Worm (Caenorhabditis elegans) whole organism, late embryonic: ENCODE measurements around the gene T01B7.5.

ENCODE experiments used
- C08G9.2 ChIP-seq: sonication (generic microtip); optimal IDR thresholded peaks from 2 replicates; lab custom pipeline; 2016; ENCODE audit warnings: mild to moderate bottlenecking, missing genetic modification characterization, moderate library complexity, missing compliant biosample characterization
- C38D4.7 ChIP-seq: fragments of 200-800 bp; sonication (Bioruptor generic); optimal IDR thresholded peaks from 2 replicates; lab custom pipeline; 2018; ENCODE audit warnings: mild to moderate bottlenecking, missing genetic modification characterization, moderate library complexity, missing compliant biosample characterization
- K02D7.2 ChIP-seq: sonication (generic microtip); optimal IDR thresholded peaks from 2 replicates; lab custom pipeline; 2017; ENCODE audit warnings: mild to moderate bottlenecking, missing genetic modification characterization, missing compliant biosample characterization
- K09A11.1 ChIP-seq: sonication (generic microtip); optimal IDR thresholded peaks from 2 replicates; lab custom pipeline; 2017; ENCODE audit warnings: antibody characterized with exemption, mild to moderate bottlenecking, missing genetic modification characterization, missing compliant biosample characterization; ENCODE audit not compliant: insufficient read depth
- T23F11.4 ChIP-seq: fragments of 200-800 bp; sonication (Bioruptor generic); optimal IDR thresholded peaks from 2 replicates; lab custom pipeline; 2018; ENCODE audit warnings: mild to moderate bottlenecking, missing genetic modification characterization, missing compliant biosample characterization
- Y22D7AL.16 ChIP-seq: sonication (generic microtip); optimal IDR thresholded peaks from 2 replicates; lab custom pipeline; 2016; ENCODE audit warnings: missing genetic modification characterization, missing compliant biosample characterization
- ahr-1 ChIP-seq: sonication (generic microtip); optimal IDR thresholded peaks from 2 replicates; lab custom pipeline; 2016; ENCODE audit warnings: missing genetic modification characterization, missing compliant biosample characterization
- ama-1 ChIP-seq: fragments of 150-350 bp; optimal IDR thresholded peaks from 2 replicates; lab custom pipeline; 2014
- ceh-18 ChIP-seq: sonication (generic microtip); optimal IDR thresholded peaks from 2 replicates; lab custom pipeline; 2016; ENCODE audit warnings: missing genetic modification characterization, missing compliant biosample characterization
- ceh-2 ChIP-seq: sonication (generic microtip); optimal IDR thresholded peaks from 2 replicates; lab custom pipeline; 2016; ENCODE audit warnings: missing genotype, missing genetic modification characterization, missing compliant biosample characterization
- ceh-22 ChIP-seq: sonication (generic microtip); optimal IDR thresholded peaks from 2 replicates; lab custom pipeline; 2017; ENCODE audit warnings: missing biosample characterization, missing genetic modification characterization
- ceh-24 ChIP-seq: sonication (generic microtip); optimal IDR thresholded peaks from 2 replicates; lab custom pipeline; 2016; ENCODE audit warnings: mild to moderate bottlenecking, missing genetic modification characterization, missing compliant biosample characterization
- ceh-30 ChIP-seq: fragments of 150-350 bp; optimal IDR thresholded peaks from 2 replicates; lab custom pipeline; 2014; ENCODE audit warnings: missing biosample characterization, missing genetic modification characterization
- ceh-31 ChIP-seq: sonication (generic microtip); optimal IDR thresholded peaks from 2 replicates; lab custom pipeline; 2016; ENCODE audit warnings: missing genetic modification characterization, missing compliant biosample characterization
- ceh-34 ChIP-seq: sonication (generic microtip); optimal IDR thresholded peaks from 2 replicates; lab custom pipeline; 2016; ENCODE audit warnings: mild to moderate bottlenecking, missing genetic modification characterization, missing compliant biosample characterization
- ceh-45 ChIP-seq: fragments of 200-800 bp; sonication (Bioruptor generic); IDR thresholded peaks from 2 replicates; pipeline ENCODE4 v1.3.6; 2022; ENCODE audit warnings: missing genetic modification reagents, missing genetic modification characterization, missing compliant biosample characterization
- ceh-9 ChIP-seq: sonication (generic microtip); optimal IDR thresholded peaks from 2 replicates; lab custom pipeline; 2016; ENCODE audit warnings: mild to moderate bottlenecking, missing genetic modification characterization, inconsistent platforms, missing compliant biosample characterization
- che-1 ChIP-seq: sonication (generic microtip); optimal IDR thresholded peaks from 2 replicates; lab custom pipeline; 2016; ENCODE audit warnings: mild to moderate bottlenecking, missing genetic modification characterization, missing compliant biosample characterization
- dve-1 ChIP-seq: sonication (generic microtip); optimal IDR thresholded peaks from 2 replicates; lab custom pipeline; 2017; ENCODE audit warnings: antibody characterized with exemption, mild to moderate bottlenecking, missing genetic modification characterization, missing compliant biosample characterization
- elt-2 ChIP-seq: sonication (generic microtip); optimal IDR thresholded peaks from 2 replicates; lab custom pipeline; 2016; ENCODE audit warnings: missing genetic modification reagents, missing genetic modification characterization, missing compliant biosample characterization
- fax-1 ChIP-seq: sonication (generic microtip); optimal IDR thresholded peaks from 2 replicates; lab custom pipeline; 2016; ENCODE audit warnings: missing genotype, missing genetic modification characterization, missing compliant biosample characterization
- fkh-10 ChIP-seq: fragments of 150-350 bp; optimal IDR thresholded peaks from 2 replicates; lab custom pipeline; 2014; ENCODE audit warnings: missing biosample characterization, missing genetic modification reagents, missing genetic modification characterization
- fkh-6 ChIP-seq: sonication (generic microtip); optimal IDR thresholded peaks from 2 replicates; lab custom pipeline; 2016; ENCODE audit warnings: missing genetic modification characterization, missing compliant biosample characterization
- hlh-15 ChIP-seq: sonication (generic microtip); optimal IDR thresholded peaks from 2 replicates; lab custom pipeline; 2016; ENCODE audit warnings: missing genetic modification characterization, missing compliant biosample characterization
- hlh-30 ChIP-seq: sonication (generic microtip); optimal IDR thresholded peaks from 2 replicates; lab custom pipeline; 2017; ENCODE audit warnings: antibody characterized with exemption, missing genetic modification characterization, missing compliant biosample characterization; ENCODE audit not compliant: insufficient read depth
- hlh-6 ChIP-seq: sonication (generic microtip); optimal IDR thresholded peaks from 2 replicates; lab custom pipeline; 2016; ENCODE audit warnings: missing genotype, missing genetic modification characterization, missing compliant biosample characterization
- lim-6 ChIP-seq: sonication (generic microtip); optimal IDR thresholded peaks from 2 replicates; lab custom pipeline; 2016; ENCODE audit warnings: missing genetic modification characterization, missing compliant biosample characterization
- lin-11 ChIP-seq: fragments of 200-800 bp; sonication (Bioruptor generic); optimal IDR thresholded peaks from 2 replicates; lab custom pipeline; 2018; ENCODE audit warnings: mild to moderate bottlenecking, missing genetic modification characterization, missing compliant biosample characterization
- madf-2 ChIP-seq: sonication (generic microtip); optimal IDR thresholded peaks from 2 replicates; lab custom pipeline; 2017; ENCODE audit warnings: missing genetic modification characterization, missing compliant biosample characterization
- nfya-1 ChIP-seq: sonication (generic microtip); optimal IDR thresholded peaks from 2 replicates; lab custom pipeline; 2017; ENCODE audit warnings: missing genetic modification characterization, mild to moderate bottlenecking, missing compliant biosample characterization, antibody characterized with exemption, moderate library complexity
- nhr-11 ChIP-seq: fragments of 150-350 bp; optimal IDR thresholded peaks from 2 replicates; lab custom pipeline; 2014; ENCODE audit warnings: missing biosample characterization, missing genetic modification characterization
- nhr-232 ChIP-seq: sonication (generic microtip); optimal IDR thresholded peaks from 2 replicates; lab custom pipeline; 2016; ENCODE audit warnings: missing genetic modification characterization, missing compliant biosample characterization
- npax-4 ChIP-seq: sonication (generic microtip); optimal IDR thresholded peaks from 2 replicates; lab custom pipeline; 2016; ENCODE audit warnings: missing genetic modification characterization, missing compliant biosample characterization
- pax-1 ChIP-seq: fragments of 150-350 bp; optimal IDR thresholded peaks from 2 replicates; lab custom pipeline; 2014; ENCODE audit warnings: missing biosample characterization, missing genetic modification characterization
- pha-2 ChIP-seq: sonication (generic microtip); optimal IDR thresholded peaks from 2 replicates; lab custom pipeline; 2017; ENCODE audit warnings: mild to moderate bottlenecking, missing genetic modification characterization, missing compliant biosample characterization
- ref-2 ChIP-seq: sonication (generic microtip); optimal IDR thresholded peaks from 2 replicates; lab custom pipeline; 2016; ENCODE audit warnings: missing genetic modification characterization, missing compliant biosample characterization
- rnt-1 ChIP-seq: sonication (generic microtip); optimal IDR thresholded peaks from 2 replicates; lab custom pipeline; 2016; ENCODE audit warnings: missing genetic modification characterization, missing compliant biosample characterization
- sdc-2 ChIP-seq: sonication (generic microtip); optimal IDR thresholded peaks from 2 replicates; lab custom pipeline; 2016; ENCODE audit warnings: missing genotype, missing genetic modification characterization, missing compliant biosample characterization
- sox-2 ChIP-seq: fragments of 200-800 bp; sonication (Bioruptor generic); IDR thresholded peaks from 2 replicates; pipeline ENCODE4 v1.3.6; 2022; ENCODE audit warnings: missing genetic modification reagents, missing genetic modification characterization, missing compliant biosample characterization
- syd-9 ChIP-seq: sonication (generic microtip); optimal IDR thresholded peaks from 2 replicates; lab custom pipeline; 2016; ENCODE audit warnings: mild to moderate bottlenecking, missing genetic modification characterization, moderate library complexity, missing compliant biosample characterization
- tbx-2 ChIP-seq: sonication (generic microtip); optimal IDR thresholded peaks from 2 replicates; lab custom pipeline; 2016; ENCODE audit warnings: missing genetic modification characterization, missing compliant biosample characterization
- tbx-7 ChIP-seq: sonication (generic microtip); optimal IDR thresholded peaks from 2 replicates; lab custom pipeline; 2016; ENCODE audit warnings: missing genotype, missing genetic modification characterization, missing compliant biosample characterization
- ttx-3 ChIP-seq: sonication (generic microtip); optimal IDR thresholded peaks from 2 replicates; lab custom pipeline; 2016; ENCODE audit warnings: missing genetic modification reagents, missing genetic modification characterization, missing compliant biosample characterization
- unc-42 ChIP-seq: sonication (generic microtip); optimal IDR thresholded peaks from 2 replicates; lab custom pipeline; 2016; ENCODE audit warnings: missing genotype, missing genetic modification characterization, missing compliant biosample characterization
- unc-86 ChIP-seq: sonication (generic microtip); optimal IDR thresholded peaks from 2 replicates; lab custom pipeline; 2016; ENCODE audit warnings: missing genetic modification characterization, missing compliant biosample characterization
- zip-5 ChIP-seq: sonication (generic microtip); optimal IDR thresholded peaks from 2 replicates; lab custom pipeline; 2016; ENCODE audit warnings: missing genetic modification characterization, missing compliant biosample characterization

T01B7.5 gene

ce11 chrII:8748638-8749037, 32.0 kb downstream of the T01B7.5 start:
- TF ChIP-seq ceh-18 (tag; lab: Kevin White, UChicago), result no peak
- TF ChIP-seq ceh-9 (tag; lab: Kevin White, UChicago), result no peak
- no peak for TF ChIP-seq nhr-11 (tag; lab: Kevin White, UChicago)
- TF ChIP-seq T23F11.4 (GFP tag; lab: Kevin White, UChicago), result no peak
- no peak for TF ChIP-seq hlh-15 (tag; lab: Kevin White, UChicago)
- no peak for TF ChIP-seq C08G9.2 (tag; lab: Kevin White, UChicago)
- TF ChIP-seq ceh-45 (GFP tag; lab: Robert Waterston, UW), result no peak
- no peak for TF ChIP-seq unc-86
- TF ChIP-seq ahr-1 (tag; lab: Kevin White, UChicago), result no peak
- TF ChIP-seq C38D4.7, result no peak
- TF ChIP-seq ceh-30, result no peak
- TF ChIP-seq che-1, result no peak
- TF ChIP-seq fkh-10, result no peak
- TF ChIP-seq Y22D7AL.16 (tag; lab: Kevin White, UChicago), result no peak
- no peak for TF ChIP-seq K09A11.1 (tag; lab: Kevin White, UChicago)
- TF ChIP-seq ttx-3, result no peak
- no peak for TF ChIP-seq hlh-30

- TF ChIP-seq rnt-1 (peak; percentile 83), ceh-9 (tag; lab: Kevin White, UChicago) (no peak)
- TF ChIP-seq, all 69 proteins: peak for 1
These were observed 32.5 kb downstream of the T01B7.5 start for ce11 chrII:8749084-8749483.

ce11 chrII:8750056-8750455, 33.4 kb downstream of the T01B7.5 start:
- no peak for TF ChIP-seq hlh-15 (tag; lab: Kevin White, UChicago)
- TF ChIP-seq unc-86, result no peak
- TF ChIP-seq madf-2, result no peak
- TF ChIP-seq dve-1, result no peak
- TF ChIP-seq elt-2, result no peak
- no peak for TF ChIP-seq pha-2 (tag; lab: Kevin White, UChicago)
- TF ChIP-seq ceh-31, result no peak
- TF ChIP-seq tbx-2 (tag; lab: Kevin White, UChicago), result no peak
- TF ChIP-seq pax-1 (tag; lab: Kevin White, UChicago), result no peak
- TF ChIP-seq, all 69 proteins: peak for 0

ce11 chrII:8751042-8751441, 34.4 kb downstream of the T01B7.5 start:
- TF ChIP-seq C38D4.7, result no peak
- no peak for TF ChIP-seq tbx-7
- TF ChIP-seq rnt-1, result peak; percentile 21
- no peak for TF ChIP-seq K09A11.1 (tag; lab: Kevin White, UChicago)
- TF ChIP-seq K02D7.2 (tag; lab: Kevin White, UChicago), result no peak
- TF ChIP-seq nhr-232, result no peak
- no peak for TF ChIP-seq pha-2 (tag; lab: Kevin White, UChicago)
- TF ChIP-seq ama-1 (lab: Kevin White, UChicago), result peak; percentile 10
- no peak for TF ChIP-seq hlh-30
- no peak for TF ChIP-seq ttx-3
- no peak for TF ChIP-seq Y22D7AL.16 (tag; lab: Kevin White, UChicago)
- TF ChIP-seq ceh-31, result peak; percentile 64
- no peak for TF ChIP-seq syd-9 (tag; lab: Kevin White, UChicago)
- TF ChIP-seq sdc-2 (tag; lab: Kevin White, UChicago), result peak; percentile 28
- TF ChIP-seq elt-2, result no peak
- TF ChIP-seq ref-2 (tag; lab: Kevin White, UChicago), result peak; percentile 66
- no peak for TF ChIP-seq ceh-34 (tag; lab: Kevin White, UChicago)
- TF ChIP-seq ceh-2 (tag; lab: Kevin White, UChicago), result no peak
- no peak for TF ChIP-seq tbx-2 (tag; lab: Kevin White, UChicago)

- TF ChIP-seq hlh-6 (tag; lab: Kevin White, UChicago) (no peak), unc-42 (tag; lab: Kevin White, UChicago) (no peak), pha-2 (tag; lab: Kevin White, UChicago) (no peak), fkh-6 (no peak), fax-1 (tag; lab: Kevin White, UChicago) (no peak), npax-4 (tag; lab: Kevin White, UChicago) (no peak), ceh-2 (tag; lab: Kevin White, UChicago) (no peak), sdc-2 (tag; lab: Kevin White, UChicago) (no peak), ceh-24 (tag; lab: Kevin White, UChicago) (no peak), pax-1 (tag; lab: Kevin White, UChicago) (no peak), lim-6 (tag; lab: Kevin White, UChicago) (no peak), ceh-22 (tag; lab: Kevin White, UChicago) (no peak), tbx-7 (no peak), nhr-232 (no peak), ama-1 (lab: Kevin White, UChicago) (no peak), nfya-1 (tag; lab: Kevin White, UChicago) (no peak), sox-2 (no peak), lin-11 (tag; lab: Kevin White, UChicago) (no peak), zip-5 (no peak)
These were observed 35.1 kb downstream of the T01B7.5 start, which contains the start of gene atf-2 for ce11 chrII:8751686-8752085. Gene atf-2, plus strand, starts transcription at chrII:8751986.
